Fruit fly (Drosophila melanogaster) whole organism, embryonic: ENCODE results near the gene Iru.

ENCODE experiments used
- Adf1 ChIP-seq: fragments of 200-800 bp; sonication (Bioruptor generic); IDR thresholded peaks from 2 replicates; pipeline ENCODE4 v1.3.6; 2022; ENCODE audit warnings: missing biosample characterization, missing genetic modification characterization
- BEAF-32 ChIP-seq: fragments of 200-800 bp; sonication (Bioruptor generic); optimal IDR thresholded peaks from 3 replicates; lab custom pipeline; 2017; ENCODE audit warnings: missing biosample characterization, missing genetic modification characterization, mild to moderate bottlenecking, moderate library complexity, missing genetic modification reagents
- BtbVII ChIP-seq: fragments of 200-800 bp; sonication (Bioruptor generic); optimal IDR thresholded peaks from 3 replicates; lab custom pipeline; 2017; ENCODE audit warnings: missing biosample characterization, mild to moderate bottlenecking, missing genetic modification characterization
- C15 ChIP-seq: fragments of 200-800 bp; sonication (Bioruptor generic); IDR thresholded peaks from 3 replicates; pipeline ENCODE4 v1.3.6; 2022; ENCODE audit warnings: missing biosample characterization, missing genetic modification characterization
- CG10209 ChIP-seq: fragments of 200-800 bp; sonication (Bioruptor generic); optimal IDR thresholded peaks from 3 replicates; lab custom pipeline; 2017; ENCODE audit warnings: missing biosample characterization, mild to moderate bottlenecking, missing genetic modification characterization, missing genetic modification reagents
- CG11093 ChIP-seq: fragments of 200-800 bp; sonication (Bioruptor generic); IDR thresholded peaks from 3 replicates; pipeline ENCODE4 v1.3.6; 2022; ENCODE audit warnings: missing biosample characterization, missing genetic modification characterization
- CG11247 ChIP-seq: fragments of 200-800 bp; sonication (Bioruptor generic); IDR thresholded peaks from 2 replicates; pipeline ENCODE4 v1.3.6; 2022; ENCODE audit warnings: missing biosample characterization, missing genetic modification characterization
- CG11695 ChIP-seq: fragments of 200-800 bp; sonication (Bioruptor generic); IDR thresholded peaks from 3 replicates; pipeline ENCODE4 v1.3.6; 2022; ENCODE audit warnings: missing biosample characterization, missing genetic modification characterization
- CG11723 ChIP-seq: fragments of 200-800 bp; sonication (Bioruptor generic); optimal IDR thresholded peaks from 2 replicates; lab custom pipeline; 2017; ENCODE audit warnings: missing biosample characterization, mild to moderate bottlenecking, missing genetic modification characterization
- CG12299 ChIP-seq: fragments of 200-800 bp; sonication (Bioruptor generic); optimal IDR thresholded peaks from 2 replicates; lab custom pipeline; 2018; ENCODE audit warnings: missing biosample characterization, mild to moderate bottlenecking, missing genetic modification characterization
- CG1233 ChIP-seq: fragments of 200-800 bp; sonication (Bioruptor generic); optimal IDR thresholded peaks from 4 replicates; lab custom pipeline; 2018; ENCODE audit warnings: missing biosample characterization, mild to moderate bottlenecking, missing genetic modification characterization
- CG12391 ChIP-seq: fragments of 200-800 bp; sonication (Bioruptor generic); optimal IDR thresholded peaks from 3 replicates; lab custom pipeline; 2018; ENCODE audit warnings: missing biosample characterization, mild to moderate bottlenecking, missing genetic modification characterization, moderate library complexity
- CG13296 ChIP-seq: fragments of 200-800 bp; sonication (Bioruptor generic); optimal IDR thresholded peaks from 3 replicates; lab custom pipeline; 2018; ENCODE audit warnings: missing biosample characterization, mild to moderate bottlenecking, missing genetic modification characterization
- CG13624 ChIP-seq: fragments of 200-800 bp; sonication (Bioruptor generic); optimal IDR thresholded peaks from 2 replicates; lab custom pipeline; 2016; ENCODE audit warnings: missing biosample characterization, missing genetic modification characterization
- CG13775 ChIP-seq: fragments of 200-800 bp; sonication (Bioruptor generic); optimal IDR thresholded peaks from 3 replicates; lab custom pipeline; 2017; ENCODE audit warnings: missing biosample characterization, mild to moderate bottlenecking, missing genetic modification characterization
- CG14667 ChIP-seq: fragments of 200-800 bp; sonication (Bioruptor generic); IDR thresholded peaks from 2 replicates; pipeline ENCODE4 v1.3.6; 2022; ENCODE audit warnings: missing biosample characterization, missing genetic modification characterization
- CG15073 ChIP-seq: fragments of 200-800 bp; sonication (Bioruptor generic); optimal IDR thresholded peaks from 2 replicates; lab custom pipeline; 2016; ENCODE audit warnings: missing biosample characterization, missing genetic modification characterization
- CG17802 ChIP-seq: fragments of 200-800 bp; sonication (Bioruptor generic); optimal IDR thresholded peaks from 2 replicates; lab custom pipeline; 2018; ENCODE audit warnings: missing biosample characterization, mild to moderate bottlenecking, missing genetic modification characterization, moderate library complexity
- CG17912 ChIP-seq: fragments of 200-800 bp; sonication (Bioruptor generic); optimal IDR thresholded peaks from 2 replicates; lab custom pipeline; 2018; ENCODE audit warnings: missing biosample characterization, mild to moderate bottlenecking, missing genetic modification characterization
- CG18011 ChIP-seq: fragments of 200-800 bp; sonication (Bioruptor generic); optimal IDR thresholded peaks from 2 replicates; lab custom pipeline; 2017; ENCODE audit warnings: missing biosample characterization, missing genetic modification characterization, mild to moderate bottlenecking, moderate library complexity, missing genotype
- CG18599 ChIP-seq: fragments of 200-800 bp; sonication (Bioruptor generic); optimal IDR thresholded peaks from 3 replicates; lab custom pipeline; 2017; ENCODE audit warnings: missing biosample characterization, missing genetic modification characterization, mild to moderate bottlenecking, moderate library complexity, missing genetic modification reagents
- CG18619 ChIP-seq: fragments of 200-800 bp; sonication (Bioruptor generic); optimal IDR thresholded peaks from 3 replicates; lab custom pipeline; 2017; ENCODE audit warnings: missing biosample characterization, mild to moderate bottlenecking, missing genetic modification characterization
- CG2678 ChIP-seq: fragments of 200-800 bp; sonication (Bioruptor generic); optimal IDR thresholded peaks from 3 replicates; lab custom pipeline; 2019; ENCODE audit warnings: missing biosample characterization, mild to moderate bottlenecking, missing genetic modification characterization, moderate library complexity
- CG34224 ChIP-seq: fragments of 200-800 bp; sonication (Bioruptor generic); IDR thresholded peaks from 3 replicates; pipeline ENCODE4 v1.3.6; 2022; ENCODE audit warnings: missing biosample characterization, missing genetic modification characterization; ENCODE audit not compliant: partially characterized antibody
- CG34376 ChIP-seq: fragments of 200-800 bp; sonication (Bioruptor generic); optimal IDR thresholded peaks from 2 replicates; lab custom pipeline; 2018; ENCODE audit warnings: missing biosample characterization, mild to moderate bottlenecking, missing genetic modification characterization
- CG43689 ChIP-seq: fragments of 200-800 bp; sonication (Bioruptor generic); IDR thresholded peaks from 2 replicates; pipeline ENCODE4 v1.3.6; 2022; ENCODE audit warnings: missing biosample characterization, missing genetic modification characterization
- CG4404 ChIP-seq: fragments of 200-800 bp; sonication (Bioruptor generic); IDR thresholded peaks from 2 replicates; pipeline ENCODE4 v1.3.6; 2022; ENCODE audit warnings: missing biosample characterization, missing genetic modification characterization
- CG8290 ChIP-seq, 3 experiments: fragments of 200-800 bp; sonication (Bioruptor generic); optimal IDR thresholded peaks; 2 replicates each; lab custom pipeline; 2016 to 2019; ENCODE audit warnings: missing biosample characterization in 3 of 3, missing genetic modification characterization in 3 of 3, mild to moderate bottlenecking in 2 of 3, moderate library complexity in 1 of 3
- CG8944 ChIP-seq: fragments of 200-800 bp; sonication (Bioruptor generic); optimal IDR thresholded peaks from 3 replicates; lab custom pipeline; 2016; ENCODE audit warnings: missing biosample characterization, missing genetic modification characterization
- CG9215 ChIP-seq: fragments of 200-800 bp; sonication (Bioruptor generic); IDR thresholded peaks from 2 replicates; pipeline ENCODE4 v1.3.6; 2022; ENCODE audit warnings: missing biosample characterization, missing genetic modification characterization
- CG9876 ChIP-seq: fragments of 200-800 bp; sonication (Bioruptor generic); optimal IDR thresholded peaks from 2 replicates; lab custom pipeline; 2016; ENCODE audit warnings: missing biosample characterization, missing genetic modification characterization
- CG9932 ChIP-seq: fragments of 200-800 bp; sonication (Bioruptor generic); IDR thresholded peaks from 2 replicates; pipeline ENCODE4 v1.3.6; 2022; ENCODE audit warnings: missing biosample characterization, missing genetic modification characterization
- D ChIP-seq, 2 experiments: fragments of 200-800 bp in 1 of 2; fragments of >200 bp in 1 of 2; sonication (Bioruptor generic) in 1 of 2; optimal IDR thresholded peaks; 2 replicates in 1 of 2; 3 replicates in 1 of 2; lab custom pipeline; 2017; ENCODE audit warnings: mild to moderate bottlenecking in 1 of 2, missing biosample characterization in 1 of 2, missing genetic modification characterization in 1 of 2, missing genetic modification reagents in 1 of 2
- Fer3 ChIP-seq: fragments of 200-800 bp; sonication (Bioruptor generic); optimal IDR thresholded peaks from 2 replicates; lab custom pipeline; 2018; ENCODE audit warnings: missing biosample characterization, mild to moderate bottlenecking, missing genetic modification characterization, moderate library complexity
- HLH54F ChIP-seq: fragments of 200-800 bp; sonication (Bioruptor generic); optimal IDR thresholded peaks from 3 replicates; lab custom pipeline; 2016; ENCODE audit warnings: missing biosample characterization, missing genetic modification characterization
- Pdp1 ChIP-seq, 2 experiments: fragments of 200-800 bp; sonication (Bioruptor generic); optimal IDR thresholded peaks; 3 replicates each; lab custom pipeline; 2016; ENCODE audit warnings: missing biosample characterization in 2 of 2, missing genetic modification characterization in 2 of 2, mild to moderate bottlenecking in 1 of 2, moderate library complexity in 1 of 2
- Six4 ChIP-seq: fragments of 200-800 bp; sonication (Bioruptor generic); optimal IDR thresholded peaks from 2 replicates; lab custom pipeline; 2016; ENCODE audit warnings: missing biosample characterization, missing genetic modification characterization
- ara ChIP-seq: fragments of 200-800 bp; sonication (Bioruptor generic); IDR thresholded peaks from 2 replicates; pipeline ENCODE4 v1.3.6; 2022; ENCODE audit warnings: missing biosample characterization, missing genetic modification characterization
- bcd ChIP-seq: fragments of 200-800 bp; sonication (Bioruptor generic); optimal IDR thresholded peaks from 2 replicates; lab custom pipeline; 2017; ENCODE audit warnings: missing biosample characterization, mild to moderate bottlenecking, missing genetic modification characterization
- btn ChIP-seq: fragments of 200-800 bp; sonication (Bioruptor generic); optimal IDR thresholded peaks from 2 replicates; lab custom pipeline; 2016; ENCODE audit warnings: missing biosample characterization, missing genetic modification characterization
- ci ChIP-seq: fragments of 200-800 bp; sonication (Bioruptor generic); IDR thresholded peaks from 3 replicates; pipeline ENCODE4 v1.3.6; 2022; ENCODE audit warnings: missing biosample characterization, missing genetic modification characterization
- dan ChIP-seq: fragments of 200-800 bp; sonication (Bioruptor generic); IDR thresholded peaks from 2 replicates; pipeline ENCODE4 v1.3.6; 2022; ENCODE audit warnings: missing biosample characterization, missing genetic modification characterization
- ham ChIP-seq: fragments of 200-800 bp; sonication (Bioruptor generic); IDR thresholded peaks from 2 replicates; pipeline ENCODE4 v1.3.6; 2022; ENCODE audit warnings: missing biosample characterization, missing genetic modification characterization
- maf-S ChIP-seq: fragments of 200-800 bp; sonication (Bioruptor generic); optimal IDR thresholded peaks from 2 replicates; lab custom pipeline; 2016; ENCODE audit warnings: missing biosample characterization, missing genetic modification characterization
- mam ChIP-seq: fragments of 200-800 bp; sonication (Bioruptor generic); optimal IDR thresholded peaks from 3 replicates; lab custom pipeline; 2016; ENCODE audit warnings: missing biosample characterization, missing genetic modification characterization
- org-1 ChIP-seq: fragments of 200-800 bp; sonication (Bioruptor generic); optimal IDR thresholded peaks from 2 replicates; lab custom pipeline; 2017; ENCODE audit warnings: missing biosample characterization, missing genetic modification characterization
- pnt ChIP-seq: fragments of 200-800 bp; sonication (Bioruptor generic); optimal IDR thresholded peaks from 3 replicates; lab custom pipeline; 2016; ENCODE audit warnings: missing biosample characterization, missing genetic modification characterization
- schlank ChIP-seq: fragments of 200-800 bp; sonication (Bioruptor generic); optimal IDR thresholded peaks from 2 replicates; lab custom pipeline; 2018; ENCODE audit warnings: missing biosample characterization, mild to moderate bottlenecking, missing genetic modification characterization
- sens-2 ChIP-seq: fragments of 200-800 bp; sonication (Bioruptor generic); IDR thresholded peaks from 2 replicates; pipeline ENCODE4 v1.3.6; 2022; ENCODE audit warnings: missing biosample characterization, missing genetic modification characterization

The Iru gene

DNA sequence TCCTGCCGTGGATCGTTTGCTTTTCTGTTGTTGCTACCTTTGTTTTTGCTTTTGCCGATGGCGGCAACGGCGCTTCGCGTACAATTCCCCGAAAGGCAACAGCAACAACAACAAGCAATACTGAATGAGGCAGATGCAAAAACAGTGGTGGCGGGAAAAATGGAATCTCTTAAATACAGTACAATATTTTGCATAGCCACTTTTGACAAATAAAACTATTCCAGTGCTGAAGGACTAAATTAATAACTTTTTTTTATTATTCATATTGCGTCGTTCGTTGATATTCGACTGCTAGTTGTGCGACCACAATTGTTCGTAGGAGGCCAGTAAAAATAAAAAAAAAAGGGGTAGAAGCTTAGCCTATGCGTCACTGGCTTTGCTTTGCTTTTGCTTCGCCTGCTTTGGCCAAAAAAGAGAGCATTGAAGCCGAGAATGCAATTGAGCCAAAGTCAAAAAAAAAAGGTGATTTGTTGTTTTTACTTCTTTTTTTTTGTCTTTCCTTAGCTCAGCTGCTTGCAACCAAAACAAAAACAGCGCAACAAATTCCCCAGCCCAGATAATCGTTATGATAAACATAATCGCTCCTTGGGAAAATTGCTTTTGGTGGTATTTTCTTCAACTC is 25.7 kb downstream of the Iru start (continued):
- TF ChIP-seq CG11723 (GFP tag; lab: Kevin White, UChicago): peak; percentile 71
- peak; percentile 68 for TF ChIP-seq Six4
- TF ChIP-seq CG9876 (GFP tag; lab: Kevin White, UChicago): no peak
- TF ChIP-seq CG12299 (tag; lab: Kevin White, UChicago): peak; percentile 76
- peak; percentile 79 for TF ChIP-seq CG9215 (GFP tag; lab: Robert Waterston, UW)
- peak; percentile 86 for TF ChIP-seq CG43689 (GFP tag; lab: Robert Waterston, UW)
- peak; percentile 45 for TF ChIP-seq CG8944 (GFP tag; lab: Kevin White, UChicago)
- peak; percentile 75 for TF ChIP-seq CG1233 (GFP tag; lab: Kevin White, UChicago)
- peak; percentile 7 for TF ChIP-seq D (optimal IDR thresholded peaks at IDR 0.05; lab: Kevin White, UChicago)
- TF ChIP-seq D (GFP tag; optimal IDR thresholded peaks at IDR 0.05; lab: Kevin White, UChicago): peak; percentile 83
- TF ChIP-seq CG18599 (GFP tag; lab: Kevin White, UChicago): peak; percentile 92
- peak; percentile 85 for TF ChIP-seq CG10209 (GFP tag; lab: Kevin White, UChicago)
- peak; percentile 62 for TF ChIP-seq CG15073 (GFP tag; lab: Kevin White, UChicago)
- TF ChIP-seq CG2678 (tag; lab: Kevin White, UChicago): peak; percentile 87
- peak; percentile 61 for TF ChIP-seq schlank
- TF ChIP-seq CG11695 (GFP tag; lab: Robert Waterston, UW): peak; percentile 95
- TF ChIP-seq sens-2 (GFP tag; lab: Robert Waterston, UW): peak; percentile 83
- TF ChIP-seq CG14667 (GFP tag; lab: Robert Waterston, UW): peak; percentile 87
- peak; percentile 88 for TF ChIP-seq ara (GFP tag; lab: Robert Waterston, UW)
- no peak for TF ChIP-seq ham (GFP tag; lab: Robert Waterston, UW)
- no peak for TF ChIP-seq dan
- peak; percentile 63 to 83 for TF ChIP-seq Pdp1 (GFP tag; optimal IDR thresholded peaks at IDR 0.05; lab: Kevin White, UChicago)
- peak; percentile 89 for TF ChIP-seq CG12391 (tag; lab: Kevin White, UChicago)
- peak; percentile 20 for TF ChIP-seq CG34376 (GFP tag; lab: Kevin White, UChicago)
- peak; percentile 97 for TF ChIP-seq ci
- TF ChIP-seq btn: peak; percentile 74
- TF ChIP-seq CG8290 (GFP tag; optimal IDR thresholded peaks at IDR 0.05; lab: Kevin White, UChicago): peak; percentile 53
- peak in 1 of 2 experiments; percentile 81 for TF ChIP-seq CG8290 (tag; optimal IDR thresholded peaks at IDR 0.05; lab: Kevin White, UChicago)
- peak; percentile 87 for TF ChIP-seq org-1
- TF ChIP-seq CG34224 (GFP tag; lab: Robert Waterston, UW): no peak
- no peak for TF ChIP-seq CG17912 (GFP tag; lab: Kevin White, UChicago)
- TF ChIP-seq BEAF-32 (GFP tag; lab: Kevin White, UChicago): no peak
- peak; percentile 80 for TF ChIP-seq CG13296
- peak; percentile 70 for TF ChIP-seq CG18011 (GFP tag; lab: Kevin White, UChicago)
- peak; percentile 89 for TF ChIP-seq CG11093 (GFP tag; lab: Robert Waterston, UW)
- peak; percentile 69 for TF ChIP-seq maf-S (GFP tag; lab: Kevin White, UChicago)
- peak; percentile 87 for TF ChIP-seq bcd (GFP tag; lab: Kevin White, UChicago)
- peak; percentile 64 for TF ChIP-seq CG17802 (tag; lab: Kevin White, UChicago)
- peak; percentile 69 for TF ChIP-seq CG4404 (GFP tag; lab: Robert Waterston, UW)
- peak; percentile 80 for TF ChIP-seq pnt (GFP tag; lab: Kevin White, UChicago)
- peak; percentile 87 for TF ChIP-seq CG9932 (GFP tag; lab: Robert Waterston, UW)
- peak; percentile 63 for TF ChIP-seq CG13624 (GFP tag; lab: Kevin White, UChicago)
- peak; percentile 50 for TF ChIP-seq Adf1 (GFP tag; lab: Robert Waterston, UW)
- peak; percentile 81 for TF ChIP-seq CG18619 (GFP tag; lab: Kevin White, UChicago)
- peak; percentile 77 for TF ChIP-seq C15 (GFP tag; lab: Robert Waterston, UW)
- peak; percentile 87 for TF ChIP-seq mam
- peak; percentile 78 for TF ChIP-seq CG13775
- TF ChIP-seq Fer3: peak; percentile 90
- TF ChIP-seq BtbVII (GFP tag; lab: Kevin White, UChicago): peak; percentile 85
- TF ChIP-seq CG11247 (GFP tag; lab: Robert Waterston, UW): peak; percentile 78
- TF ChIP-seq HLH54F (GFP tag; lab: Kevin White, UChicago): peak; percentile 84
